Worm (Caenorhabditis elegans) whole organism, early embryonic: ENCODE measurements around the gene T05E12.9.

Source experiments
- B0310.2 ChIP-seq: sonication (generic microtip); optimal IDR thresholded peaks from 2 replicates; lab custom pipeline; 2016; ENCODE audit warnings: mild to moderate bottlenecking, missing genetic modification characterization, missing compliant biosample characterization
- F13C5.2 ChIP-seq: sonication (generic microtip); optimal IDR thresholded peaks from 2 replicates; lab custom pipeline; 2017; ENCODE audit warnings: mild to moderate bottlenecking, missing genetic modification characterization, inconsistent platforms, missing compliant biosample characterization
- aly-1 ChIP-seq: sonication (generic microtip); optimal IDR thresholded peaks from 2 replicates; lab custom pipeline; 2016; ENCODE audit warnings: missing genetic modification characterization, missing compliant biosample characterization
- ama-1 ChIP-seq: fragments of 150-350 bp; optimal IDR thresholded peaks from 2 replicates; lab custom pipeline; 2014
- ceh-13 ChIP-seq: fragments of 200-800 bp; sonication (Bioruptor generic); optimal IDR thresholded peaks from 2 replicates; lab custom pipeline; 2018; ENCODE audit warnings: mild to moderate bottlenecking, missing genetic modification characterization, missing compliant biosample characterization
- ceh-36 ChIP-seq: sonication (generic microtip); optimal IDR thresholded peaks from 2 replicates; lab custom pipeline; 2016; ENCODE audit warnings: missing genetic modification characterization, inconsistent platforms, missing compliant biosample characterization
- flt-1 ChIP-seq: fragments of 200-800 bp; sonication (Bioruptor generic); IDR thresholded peaks from 2 replicates; pipeline ENCODE4 v1.3.6; 2022; ENCODE audit warnings: missing genetic modification characterization, missing compliant biosample characterization
- hmg-4 ChIP-seq: fragments of 200-800 bp; sonication (Bioruptor generic); optimal IDR thresholded peaks from 2 replicates; lab custom pipeline; 2018; ENCODE audit warnings: mild to moderate bottlenecking, missing genetic modification characterization, missing compliant biosample characterization
- pes-1 ChIP-seq: fragments of 200-800 bp; sonication (Bioruptor generic); IDR thresholded peaks from 2 replicates; pipeline ENCODE4 v1.3.6; 2022; ENCODE audit warnings: missing genetic modification reagents, missing genetic modification characterization, missing compliant biosample characterization
- scrt-1 ChIP-seq: fragments of 200-800 bp; sonication (Bioruptor generic); IDR thresholded peaks from 2 replicates; pipeline ENCODE4 v1.3.6; 2022; ENCODE audit warnings: missing genetic modification characterization, missing compliant biosample characterization
- sea-1 ChIP-seq: fragments of 200-800 bp; sonication (Bioruptor generic); conservative IDR thresholded peaks from 2 replicates; pipeline ENCODE4 v1.3.6; 2022; ENCODE audit warnings: missing genetic modification characterization, missing compliant biosample characterization
- tbx-37 ChIP-seq: fragments of 200-800 bp; sonication (Bioruptor generic); conservative IDR thresholded peaks from 2 replicates; pipeline ENCODE4 v1.3.6; 2022; ENCODE audit warnings: missing genetic modification reagents, missing genetic modification characterization, missing compliant biosample characterization

DNA sequence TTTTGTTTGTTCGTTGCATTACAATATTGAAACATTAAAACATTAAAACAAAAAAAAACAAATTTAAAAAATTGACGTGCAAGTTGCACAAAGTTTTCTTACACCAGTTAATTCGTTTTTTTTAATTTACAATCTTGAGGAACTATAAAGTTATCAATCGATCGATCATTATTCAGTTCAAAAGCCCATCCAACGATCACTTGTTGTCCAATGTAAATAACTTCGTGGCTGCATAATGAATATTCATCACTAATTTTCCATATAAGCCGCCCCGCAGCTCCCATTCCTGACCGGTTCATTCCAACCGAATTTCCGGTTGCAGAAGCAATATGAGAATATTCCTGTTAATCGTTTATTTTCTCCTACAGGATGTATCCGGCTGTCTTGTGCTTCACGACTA, 40.4 kb downstream of the T05E12.9 start, which contains the start of gene hpo-33:
- TF ChIP-seq tbx-37 (GFP tag; lab: Robert Waterston, UW) (no peak), F13C5.2 (tag; lab: Kevin White, UChicago) (no peak), scrt-1 (GFP tag; lab: Robert Waterston, UW) (no peak), ceh-13 (no peak), ama-1 (lab: Kevin White, UChicago) (no peak), aly-1 (no peak), ceh-36 (tag; lab: Kevin White, UChicago) (no peak), pes-1 (no peak), B0310.2 (no peak), hmg-4 (GFP tag; lab: Kevin White, UChicago) (no peak), sea-1 (GFP tag; lab: Robert Waterston, UW) (no peak), flt-1 (GFP tag; lab: Robert Waterston, UW) (no peak)
